Worm (Caenorhabditis elegans): ENCODE measurements around the gene F55A11.6.

Gene F55A11.6

ce11 chrV:11825662-11826061 is 49.0 kb downstream of the F55A11.6 start, which contains the start of gene D2023.4:
Gene D2023.4 (minus strand): TSS chrV:11825762.
- TF ChIP-seq nhr-77 (tag; optimal IDR thresholded peaks at IDR 0.05) = no peak
- peak; percentile 14 for TF ChIP-seq fos-1 (tag; optimal IDR thresholded peaks at IDR 0.05)

DNA sequence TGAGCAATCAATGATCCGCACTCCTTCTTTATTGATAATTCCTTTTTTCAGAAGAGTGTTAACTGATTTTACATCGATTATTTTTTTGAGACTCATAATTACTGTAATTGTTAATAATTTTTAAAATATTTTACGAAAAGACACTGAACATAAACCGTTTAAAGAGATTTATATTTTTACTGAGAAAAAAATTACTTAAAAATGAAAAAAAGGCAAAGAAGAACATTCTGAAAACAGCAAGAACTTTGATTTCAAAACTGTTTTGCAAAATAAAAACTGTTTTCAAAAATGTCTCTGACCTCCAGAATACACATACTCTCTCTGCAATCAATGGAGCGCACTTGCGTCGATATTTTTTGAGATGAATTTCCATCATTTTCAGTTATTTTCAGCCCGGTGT is 50.3 kb downstream of the F55A11.6 start, which contains the start of the genes mpst-1 and D2023.6:
mpst-1 (minus strand) TSS at position 101 of the 400 bp plus-strand sequence.
D2023.6 (plus strand) TSS at position 388 of the 400 bp plus-strand sequence.
- TF ChIP-seq C34F6.9 (tag; optimal IDR thresholded peaks at IDR 0.05) (peak; percentile 4), nhr-129 (tag; optimal IDR thresholded peaks at IDR 0.05) (no peak)

ce11 chrV:11829282-11829681 is 52.6 kb downstream of the F55A11.6 start, which contains the start of gene col-158:
Gene col-158 (plus strand): TSS chrV:11829582.
- TF ChIP-seq sem-4 (tag; optimal IDR thresholded peaks at IDR 0.05) = no peak
- no peak for TF ChIP-seq unc-55 (GFP tag; optimal IDR thresholded peaks at IDR 0.05)
- no peak for TF ChIP-seq ceh-82 (tag; optimal IDR thresholded peaks at IDR 0.05)
- no peak for TF ChIP-seq ztf-4 (tag; optimal IDR thresholded peaks at IDR 0.05)
- no peak for TF ChIP-seq nhr-23 (tag; optimal IDR thresholded peaks at IDR 0.05)
- no peak for TF ChIP-seq lin-11 (tag; optimal IDR thresholded peaks at IDR 0.05)
- TF ChIP-seq nhr-11 (tag; optimal IDR thresholded peaks at IDR 0.05) = no peak
- no peak for TF ChIP-seq egl-27 (tag; optimal IDR thresholded peaks at IDR 0.05)
- TF ChIP-seq lin-13 (GFP tag; optimal IDR thresholded peaks at IDR 0.05) = no peak
- no peak for TF ChIP-seq mdl-1 (tag; optimal IDR thresholded peaks at IDR 0.05)

Data from whole organism, L2 larva.